Fruit fly (Drosophila melanogaster) whole organism, embryonic: ENCODE measurements around the gene Phs.
A peak's percentile ranks its signal among the peaks of the same experiment; 100 is the strongest.

Experiments used
- Bgb ChIP-seq: fragments of 200-800 bp; sonication (Bioruptor generic); IDR thresholded peaks from 2 replicates; pipeline ENCODE4 v1.3.6; 2022; ENCODE audit warnings: missing biosample characterization, missing genetic modification characterization; ENCODE audit not compliant: partially characterized antibody
- CG10321 ChIP-seq: fragments of 200-800 bp; sonication (Bioruptor generic); IDR thresholded peaks from 2 replicates; pipeline ENCODE4 v1.3.6; 2022; ENCODE audit warnings: missing biosample characterization, missing genetic modification characterization
- CG10543 ChIP-seq: fragments of 200-800 bp; sonication (Bioruptor generic); optimal IDR thresholded peaks from 3 replicates; lab custom pipeline; 2017; ENCODE audit warnings: missing biosample characterization, mild to moderate bottlenecking, missing genetic modification characterization, moderate library complexity
- CG11504 ChIP-seq: fragments of 200-800 bp; sonication (Bioruptor generic); optimal IDR thresholded peaks from 3 replicates; lab custom pipeline; 2019; ENCODE audit warnings: missing biosample characterization, mild to moderate bottlenecking, missing genetic modification characterization, moderate library complexity
- CG12071 ChIP-seq: fragments of 200-800 bp; sonication (Bioruptor generic); optimal IDR thresholded peaks from 3 replicates; lab custom pipeline; 2018; ENCODE audit warnings: missing biosample characterization, mild to moderate bottlenecking, missing genetic modification characterization
- CG12299 ChIP-seq: fragments of 200-800 bp; sonication (Bioruptor generic); optimal IDR thresholded peaks from 2 replicates; lab custom pipeline; 2018; ENCODE audit warnings: missing biosample characterization, mild to moderate bottlenecking, missing genetic modification characterization
- CG13424 ChIP-seq: fragments of 200-800 bp; sonication (Bioruptor generic); optimal IDR thresholded peaks from 2 replicates; lab custom pipeline; 2019; ENCODE audit warnings: missing biosample characterization, mild to moderate bottlenecking, missing genetic modification characterization, moderate library complexity
- CG15514 ChIP-seq: fragments of 200-800 bp; sonication (Bioruptor generic); optimal IDR thresholded peaks from 3 replicates; lab custom pipeline; 2017; ENCODE audit warnings: missing biosample characterization, missing genetic modification characterization, mild to moderate bottlenecking, moderate library complexity, missing genetic modification reagents
- CG16779 ChIP-seq: fragments of 200-800 bp; sonication (Bioruptor generic); IDR thresholded peaks from 2 replicates; pipeline ENCODE4 v1.3.6; 2022; ENCODE audit warnings: missing biosample characterization, missing genetic modification characterization
- CG17186 ChIP-seq: fragments of 200-800 bp; sonication (Bioruptor generic); optimal IDR thresholded peaks from 3 replicates; lab custom pipeline; 2017; ENCODE audit warnings: missing biosample characterization, missing genetic modification reagents, missing genetic modification characterization
- CG17912 ChIP-seq: fragments of 200-800 bp; sonication (Bioruptor generic); optimal IDR thresholded peaks from 2 replicates; lab custom pipeline; 2018; ENCODE audit warnings: missing biosample characterization, mild to moderate bottlenecking, missing genetic modification characterization
- CG4404 ChIP-seq: fragments of 200-800 bp; sonication (Bioruptor generic); IDR thresholded peaks from 2 replicates; pipeline ENCODE4 v1.3.6; 2022; ENCODE audit warnings: missing biosample characterization, missing genetic modification characterization
- CG5180 ChIP-seq: fragments of 200-800 bp; sonication (Bioruptor generic); optimal IDR thresholded peaks from 3 replicates; lab custom pipeline; 2017; ENCODE audit warnings: missing biosample characterization, missing genetic modification characterization, mild to moderate bottlenecking, moderate library complexity, missing genetic modification reagents
- CG6813 ChIP-seq: fragments of 200-800 bp; sonication (Bioruptor generic); optimal IDR thresholded peaks from 2 replicates; lab custom pipeline; 2017; ENCODE audit warnings: missing biosample characterization, missing genetic modification characterization, mild to moderate bottlenecking, moderate library complexity, missing genetic modification reagents
- CG7372 ChIP-seq: fragments of 200-800 bp; sonication (Bioruptor generic); IDR thresholded peaks from 2 replicates; pipeline ENCODE4 v1.3.6; 2022; ENCODE audit warnings: missing biosample characterization, missing genetic modification characterization
- CG7556 ChIP-seq: fragments of 200-800 bp; sonication (Bioruptor generic); optimal IDR thresholded peaks from 2 replicates; lab custom pipeline; 2017; ENCODE audit warnings: missing biosample characterization, mild to moderate bottlenecking, missing genetic modification characterization
- CG7987 ChIP-seq: fragments of 200-800 bp; sonication (Bioruptor generic); optimal IDR thresholded peaks from 2 replicates; lab custom pipeline; 2018; ENCODE audit warnings: missing biosample characterization, mild to moderate bottlenecking, missing genetic modification characterization, moderate library complexity
- CG8478 ChIP-seq: fragments of >200 bp; optimal IDR thresholded peaks from 2 replicates; lab custom pipeline; 2018
- CG9437 ChIP-seq: fragments of 200-800 bp; sonication (Bioruptor generic); optimal IDR thresholded peaks from 2 replicates; lab custom pipeline; 2018; ENCODE audit warnings: missing biosample characterization, mild to moderate bottlenecking, missing genetic modification characterization
- CoRest ChIP-seq: fragments of 200-800 bp; sonication (Bioruptor generic); optimal IDR thresholded peaks from 3 replicates; lab custom pipeline; 2018; ENCODE audit warnings: missing biosample characterization, mild to moderate bottlenecking, missing genetic modification characterization, moderate library complexity
- Doc2 ChIP-seq: fragments of 200-800 bp; sonication (Bioruptor generic); IDR thresholded peaks from 2 replicates; pipeline ENCODE4 v1.3.6; 2022; ENCODE audit warnings: missing biosample characterization, missing genetic modification characterization
- Ets65A ChIP-seq: fragments of 200-800 bp; sonication (Bioruptor generic); peaks from one replicate; lab custom pipeline; 2016; ENCODE audit warnings: missing biosample characterization, missing genetic modification characterization
- Hmr ChIP-seq: fragments of 200-800 bp; sonication (Bioruptor generic); optimal IDR thresholded peaks from 3 replicates; lab custom pipeline; 2017; ENCODE audit warnings: mild to moderate bottlenecking, missing biosample characterization, missing genetic modification reagents, missing genetic modification characterization
- Med ChIP-seq: fragments of 200-800 bp; sonication (Bioruptor generic); peaks from one replicate; lab custom pipeline; 2016; ENCODE audit warnings: missing biosample characterization, missing genetic modification characterization, mild to moderate bottlenecking, inconsistent platforms, moderate library complexity
- Six4 ChIP-seq: fragments of 200-800 bp; sonication (Bioruptor generic); optimal IDR thresholded peaks from 2 replicates; lab custom pipeline; 2016; ENCODE audit warnings: missing biosample characterization, missing genetic modification characterization
- Sry-β ChIP-seq: fragments of 200-800 bp; sonication (Bioruptor generic); optimal IDR thresholded peaks from 2 replicates; lab custom pipeline; 2018; ENCODE audit warnings: missing biosample characterization, mild to moderate bottlenecking, missing genetic modification characterization, moderate library complexity
- Taf1 ChIP-seq: fragments of 200-800 bp; sonication (Bioruptor generic); IDR thresholded peaks from 2 replicates; pipeline ENCODE4 v1.3.6; 2022; ENCODE audit warnings: missing biosample characterization, missing genetic modification characterization
- Tbp ChIP-seq: fragments of >200 bp; optimal IDR thresholded peaks from 2 replicates; lab custom pipeline; 2018; ENCODE audit warnings: missing biosample characterization, missing genetic modification characterization
- al ChIP-seq: fragments of 200-800 bp; sonication (Bioruptor generic); IDR thresholded peaks from 2 replicates; pipeline ENCODE4 v1.3.6; 2022; ENCODE audit warnings: missing biosample characterization, missing genetic modification characterization
- bab2 ChIP-seq: fragments of 200-800 bp; sonication (Bioruptor generic); optimal IDR thresholded peaks from 2 replicates; lab custom pipeline; 2016; ENCODE audit warnings: missing biosample characterization, missing genetic modification characterization
- br ChIP-seq: fragments of >200 bp; optimal IDR thresholded peaks from 2 replicates; lab custom pipeline; 2017
- caup ChIP-seq: fragments of 200-800 bp; sonication (Bioruptor generic); optimal IDR thresholded peaks from 3 replicates; lab custom pipeline; 2017; ENCODE audit warnings: missing biosample characterization, mild to moderate bottlenecking, missing genetic modification characterization, moderate library complexity; ENCODE audit not compliant: severe bottlenecking
- dati ChIP-seq: fragments of 200-800 bp; sonication (Bioruptor generic); IDR thresholded peaks from 2 replicates; pipeline ENCODE4 v1.3.6; 2022; ENCODE audit warnings: missing biosample characterization, missing genetic modification characterization
- dpn ChIP-seq, 2 experiments: fragments of 200-800 bp; sonication (Bioruptor generic); optimal IDR thresholded peaks; 3 replicates each; lab custom pipeline; 2016; ENCODE audit warnings: missing biosample characterization in 2 of 2, missing genetic modification characterization in 2 of 2
- grn ChIP-seq: fragments of 200-800 bp; sonication (Bioruptor generic); optimal IDR thresholded peaks from 3 replicates; lab custom pipeline; 2017; ENCODE audit warnings: missing biosample characterization, missing genetic modification characterization
- ind ChIP-seq: fragments of 200-800 bp; sonication (Bioruptor generic); optimal IDR thresholded peaks from 3 replicates; lab custom pipeline; 2016; ENCODE audit warnings: missing biosample characterization, missing genetic modification characterization
- nom ChIP-seq: fragments of 200-800 bp; sonication (Bioruptor generic); optimal IDR thresholded peaks from 2 replicates; lab custom pipeline; 2017; ENCODE audit warnings: missing biosample characterization, missing genetic modification characterization, mild to moderate bottlenecking, moderate library complexity, missing genetic modification reagents
- org-1 ChIP-seq: fragments of 200-800 bp; sonication (Bioruptor generic); optimal IDR thresholded peaks from 2 replicates; lab custom pipeline; 2017; ENCODE audit warnings: missing biosample characterization, missing genetic modification characterization
- pan ChIP-seq, 4 experiments: fragments of >200 bp in 3 of 4; fragments of 200-800 bp in 1 of 4; sonication (Bioruptor generic) in 1 of 4; optimal IDR thresholded peaks in 3 of 4; IDR thresholded peaks in 1 of 4; 2 replicates each; pipeline versions ENCODE4 v1.3.6 to Lab custom; 2017 to 2022; ENCODE audit warnings: missing biosample characterization in 2 of 4, missing genetic modification characterization in 2 of 4, mixed read lengths in 1 of 4
- rib ChIP-seq: fragments of 200-800 bp; sonication (Bioruptor generic); IDR thresholded peaks from 2 replicates; pipeline ENCODE4 v1.3.6; 2022; ENCODE audit warnings: missing biosample characterization, missing genetic modification characterization
- scrt ChIP-seq: fragments of 200-800 bp; sonication (Bioruptor generic); optimal IDR thresholded peaks from 2 replicates; lab custom pipeline; 2018; ENCODE audit warnings: missing biosample characterization, mild to moderate bottlenecking, missing genetic modification characterization, moderate library complexity
- sd ChIP-seq: fragments of 200-800 bp; sonication (Bioruptor generic); optimal IDR thresholded peaks from 3 replicates; lab custom pipeline; 2018; ENCODE audit warnings: missing biosample characterization, mild to moderate bottlenecking, missing genetic modification characterization, moderate library complexity
- sim ChIP-seq: fragments of 200-800 bp; sonication (Bioruptor generic); IDR thresholded peaks from 2 replicates; pipeline ENCODE4 v1.3.6; 2022; ENCODE audit warnings: missing biosample characterization, missing genetic modification characterization
- slbo ChIP-seq: fragments of 200-800 bp; sonication (Bioruptor generic); IDR thresholded peaks from 2 replicates; pipeline ENCODE4 v1.3.6; 2022; ENCODE audit warnings: missing biosample characterization, missing genetic modification characterization
- slp2 ChIP-seq: fragments of 200-800 bp; sonication (Bioruptor generic); optimal IDR thresholded peaks from 2 replicates; lab custom pipeline; 2016; ENCODE audit warnings: missing biosample characterization, missing genetic modification characterization
- sna ChIP-seq: fragments of 200-800 bp; sonication (Bioruptor generic); IDR thresholded peaks from 2 replicates; pipeline ENCODE4 v1.3.6; 2022; ENCODE audit warnings: missing biosample characterization, missing genetic modification characterization; ENCODE audit not compliant: partially characterized antibody

Gene Phs

DNA sequence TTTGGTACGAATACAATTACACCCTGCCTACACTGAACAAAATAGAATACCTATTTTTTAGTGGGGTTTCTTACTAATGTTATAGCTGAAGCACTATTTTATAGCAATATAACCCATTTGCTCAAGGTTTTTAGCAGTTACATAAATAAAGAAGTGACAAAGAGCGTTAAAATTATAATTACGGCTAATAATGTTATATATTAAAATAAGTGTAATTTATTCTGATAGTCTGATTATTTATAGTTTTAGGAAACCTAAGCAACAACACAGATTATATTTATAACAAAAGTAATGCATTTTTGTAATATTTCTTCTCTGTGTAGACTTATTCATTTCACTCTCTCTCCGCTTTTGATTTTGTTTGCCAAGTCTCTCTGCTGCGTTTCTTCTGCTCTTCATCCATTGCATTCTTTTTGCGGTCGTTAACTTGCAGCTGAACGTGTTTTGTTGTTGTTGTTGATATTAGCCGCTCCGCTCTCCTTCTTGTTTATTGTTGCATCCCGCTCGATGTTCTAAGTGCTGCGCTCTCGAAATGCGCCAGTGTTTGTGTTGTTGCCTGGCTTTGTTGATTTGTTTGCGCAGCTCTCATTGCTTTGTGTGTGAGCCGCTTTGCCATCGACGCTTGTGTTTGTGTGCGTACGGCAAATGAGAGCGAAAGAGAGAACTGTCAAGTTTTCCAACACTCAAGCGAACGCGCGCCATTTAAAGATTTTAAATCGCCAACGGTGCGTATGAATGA, 6.1 kb downstream of the Phs start (continued):
- TF ChIP-seq CG8478 (no peak), org-1 (peak; percentile 92), CG17912 (peak; percentile 48), br (lab: Kevin White, UChicago) (no peak), nom (GFP tag; lab: Kevin White, UChicago) (peak; percentile 64), slp2 (GFP tag; lab: Kevin White, UChicago) (no peak), CG6813 (GFP tag; lab: Kevin White, UChicago) (peak; percentile 71), CG11504 (tag; lab: Kevin White, UChicago) (peak; percentile 96), CG4404 (GFP tag; lab: Robert Waterston, UW) (peak; percentile 75)
- TF ChIP-seq, all 482 proteins: peak for 349

DNA sequence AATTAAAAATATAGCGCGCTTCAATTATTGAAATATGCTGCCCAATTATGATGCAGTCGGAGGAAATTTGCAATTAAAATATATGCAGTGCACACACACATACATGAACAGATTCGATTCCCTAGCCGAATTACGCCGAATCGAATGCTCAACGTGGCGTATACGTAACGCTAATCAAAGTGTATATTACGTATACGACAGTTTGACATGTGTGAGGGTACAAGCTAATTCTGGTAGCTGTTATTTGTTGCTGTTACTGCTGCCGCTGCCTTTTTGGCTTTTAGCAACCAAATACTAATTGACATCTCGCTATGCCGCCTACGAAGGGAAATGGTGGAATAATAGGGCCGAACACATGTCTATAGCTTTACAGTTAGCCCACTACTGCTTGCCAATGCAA, 7.6 kb downstream of the Phs start:
- TF ChIP-seq CG16779 (0 out of 2 replicates have a peak, but pooled peaks have one; percentile 27), CG9437 (GFP tag; lab: Kevin White, UChicago) (peak; percentile 31), CG15514 (GFP tag; lab: Kevin White, UChicago) (no peak), Bgb (GFP tag; lab: Robert Waterston, UW) (no peak), CG7372 (GFP tag; lab: Robert Waterston, UW) (peak; percentile 92), CG10321 (GFP tag; lab: Robert Waterston, UW) (no peak), Med (GFP tag; lab: Kevin White, UChicago) (peak; percentile 25), Doc2 (GFP tag; lab: Robert Waterston, UW) (no peak), Ets65A (peak; percentile 52), Taf1 (GFP tag; lab: Robert Waterston, UW) (no peak), CG5180 (no peak)
- TF ChIP-seq, all 482 proteins: peak for 5

DNA sequence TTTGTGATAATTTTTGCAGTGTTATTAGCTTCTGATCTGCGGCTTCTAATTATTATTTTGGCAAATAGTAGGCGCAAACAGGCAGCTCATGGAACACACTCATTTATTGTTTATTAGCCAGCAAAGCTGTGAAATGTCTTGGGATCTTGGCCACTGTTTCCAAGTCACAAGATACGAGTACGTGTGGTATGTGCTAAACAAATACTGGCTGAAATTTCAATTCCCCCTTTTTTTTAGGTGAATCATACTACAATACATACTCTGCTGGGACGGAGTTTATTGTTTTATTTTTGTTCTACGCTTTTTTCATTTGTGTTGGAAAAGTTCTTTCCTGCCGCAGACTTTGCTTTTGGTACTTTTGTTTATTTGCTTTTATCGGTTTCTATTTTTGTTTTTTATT, 11.4 kb downstream of the Phs start:
- TF ChIP-seq CG13424 (tag; lab: Kevin White, UChicago) = no peak
- no peak for TF ChIP-seq Sry-β (GFP tag; lab: Kevin White, UChicago)
- TF ChIP-seq al = no peak
- TF ChIP-seq sd = peak; percentile 65
- TF ChIP-seq CG7987 (GFP tag; lab: Kevin White, UChicago) = no peak
- TF ChIP-seq Med (GFP tag; lab: Kevin White, UChicago) = peak; percentile 34
- no peak for TF ChIP-seq CG7556
- TF ChIP-seq pan (optimal IDR thresholded peaks at IDR 0.05; lab: Kevin White, UChicago) = no peak
- no peak for TF ChIP-seq pan (GFP tag; optimal IDR thresholded peaks at IDR 0.05 in 1 of 2, IDR thresholded peaks at IDR 0.05 in 1 of 2)
- no peak for TF ChIP-seq scrt (GFP tag; lab: Kevin White, UChicago)
- TF ChIP-seq Six4 (GFP tag; lab: Kevin White, UChicago) = no peak

DNA sequence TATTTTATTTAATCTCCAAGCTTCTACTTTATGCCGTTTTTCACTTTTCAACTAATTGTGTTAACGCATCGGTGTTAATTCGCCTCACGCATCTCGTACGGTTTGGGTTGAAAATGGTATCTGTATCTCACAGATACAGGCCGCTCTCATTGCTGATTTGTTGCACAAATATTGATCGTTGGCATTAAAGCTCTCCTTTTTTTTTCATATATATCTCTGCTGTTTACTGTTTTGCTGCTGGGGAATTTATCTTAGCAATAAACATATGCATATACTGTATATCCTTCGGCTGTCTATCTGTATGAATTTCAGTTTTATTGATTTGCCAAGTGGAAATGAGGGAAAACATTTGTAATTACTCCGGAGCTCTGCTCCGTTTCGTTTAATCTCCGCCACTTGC, 13.0 kb downstream of the Phs start:
- no peak for TF ChIP-seq Tbp (GFP tag; lab: Kevin White, UChicago)
- peak; percentile 0 for TF ChIP-seq CG12071 (GFP tag; lab: Kevin White, UChicago)
- TF ChIP-seq grn (GFP tag; lab: Kevin White, UChicago) = no peak
- no peak for TF ChIP-seq sim (GFP tag; lab: Robert Waterston, UW)
- TF ChIP-seq ind (GFP tag; lab: Kevin White, UChicago) = no peak
- peak; percentile 20 for TF ChIP-seq Hmr (GFP tag; lab: Kevin White, UChicago)
- no peak for TF ChIP-seq CoRest
- TF ChIP-seq sna (GFP tag; lab: Robert Waterston, UW) = no peak
- no peak for TF ChIP-seq bab2 (GFP tag; lab: Kevin White, UChicago)
- TF ChIP-seq CG8478 = no peak
- TF ChIP-seq dpn (GFP tag; optimal IDR thresholded peaks at IDR 0.05; lab: Kevin White, UChicago) = no peak
- TF ChIP-seq caup (GFP tag; lab: Kevin White, UChicago) = peak; percentile 48
- TF ChIP-seq dati (GFP tag; lab: Robert Waterston, UW) = no peak
- TF ChIP-seq rib (GFP tag; lab: Robert Waterston, UW) = no peak
- TF ChIP-seq CG12299 (tag; lab: Kevin White, UChicago) = no peak
- TF ChIP-seq slbo = no peak
- TF ChIP-seq CG17186 (GFP tag; lab: Kevin White, UChicago) = no peak
- TF ChIP-seq CG10543 (GFP tag; lab: Kevin White, UChicago) = peak; percentile 57
